Worm (Caenorhabditis elegans) whole organism, young adult: ENCODE data around the gene B0563.7.

Experiments used
- cebp-2 ChIP-seq: fragments of 200-800 bp; sonication (Bioruptor generic); IDR thresholded peaks from 2 replicates; pipeline ENCODE4 v1.3.6; 2022; ENCODE audit warnings: missing genetic modification characterization, missing compliant biosample characterization
- nhr-90 ChIP-seq: sonication (generic microtip); optimal IDR thresholded peaks from 2 replicates; lab custom pipeline; 2016; ENCODE audit warnings: missing genotype, mild to moderate bottlenecking, missing genetic modification characterization, missing compliant biosample characterization

DNA sequence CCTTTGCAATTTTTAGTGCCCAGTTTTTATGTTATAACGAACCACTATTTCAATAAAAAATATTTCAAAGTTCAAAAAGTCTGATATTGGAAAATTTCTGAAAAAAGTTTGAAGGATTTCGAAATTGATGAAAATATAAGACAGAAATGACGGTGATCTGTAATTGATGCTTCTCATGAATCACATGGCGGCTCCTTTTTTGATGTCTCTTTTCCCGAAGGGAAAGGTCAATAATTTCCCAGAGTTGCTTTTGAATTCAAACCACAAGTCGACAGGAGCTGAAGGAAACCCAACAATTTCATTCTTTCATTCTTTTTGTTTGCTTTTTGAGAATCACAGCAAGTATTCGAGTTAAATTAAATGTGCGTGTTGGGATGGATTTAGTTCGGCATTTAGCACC is 18.2 kb upstream of the B0563.7 start, which contains the start of gene B0563.18:
- TF ChIP-seq cebp-2 (GFP tag; lab: Robert Waterston, UW) (no peak), nhr-90 (tag; lab: Kevin White, UChicago) (no peak)
